Fruit fly (Drosophila melanogaster): ENCODE data around the gene SIFaR.

- TF ChIP-seq CG34406 (GFP tag; optimal IDR thresholded peaks at IDR 0.05) = no peak
- no peak for TF ChIP-seq lz (GFP tag; optimal IDR thresholded peaks at IDR 0.05)
- TF ChIP-seq net (GFP tag; optimal IDR thresholded peaks at IDR 0.05) = no peak
- no peak for TF ChIP-seq dac (GFP tag; optimal IDR thresholded peaks at IDR 0.05)
- TF ChIP-seq CG1621 (tag; optimal IDR thresholded peaks at IDR 0.05) = no peak
- TF ChIP-seq Lpt (GFP tag; optimal IDR thresholded peaks at IDR 0.05) = no peak
- no peak for TF ChIP-seq CG16779 (tag; optimal IDR thresholded peaks at IDR 0.05)
- no peak for TF ChIP-seq eg (GFP tag; IDR thresholded peaks at IDR 0.05)
- TF ChIP-seq achi (GFP tag; optimal IDR thresholded peaks at IDR 0.05) = no peak
- TF ChIP-seq CG15336 (GFP tag; IDR thresholded peaks at IDR 0.05) = no peak
- no peak for TF ChIP-seq Sox102F (GFP tag; optimal IDR thresholded peaks at IDR 0.05)
- no peak for TF ChIP-seq CG11294 (GFP tag; IDR thresholded peaks at IDR 0.05)
- TF ChIP-seq CG9139 (GFP tag; optimal IDR thresholded peaks at IDR 0.05) = no peak
Observed at dm6 chr3R:21282897-21283296, 10.9 kb downstream of the SIFaR start, which contains the start of gene CG17298.

All from whole organism, prepupa.